Worm (Caenorhabditis elegans) whole organism, midembryonic: ENCODE measurements around the gene haf-7.
"Not testable (repeated sequence)": the region's sequence is repeated elsewhere in the genome, so short reads cannot be mapped to it uniquely, and the experiment has no call there.

Experiments used
- flt-1 ChIP-seq: fragments of 200-800 bp; sonication (Bioruptor generic); IDR thresholded peaks from 2 replicates; pipeline ENCODE4 v1.3.6; 2022; ENCODE audit warnings: missing genetic modification characterization, missing compliant biosample characterization
- med-1 ChIP-seq: sonication (generic microtip); optimal IDR thresholded peaks from 2 replicates; lab custom pipeline; 2017; ENCODE audit warnings: missing genetic modification characterization, mild to moderate bottlenecking, missing compliant biosample characterization, antibody characterized with exemption, missing genetic modification reagents; ENCODE audit not compliant: insufficient read depth

- TF ChIP-seq flt-1 (GFP tag; lab: Robert Waterston, UW); med-1: not testable (repeated sequence)
Measured at ce11 chrV:14750357-14750756, 22.7 kb upstream of the haf-7 start, which contains the start of gene nspa-10.
